Worm (Caenorhabditis elegans) whole organism, late embryonic: ENCODE results near the gene let-268.
A peak's percentile ranks its signal among the peaks of the same experiment; 100 is the strongest.

Experiments used
- C08G9.2 ChIP-seq: sonication (generic microtip); optimal IDR thresholded peaks from 2 replicates; lab custom pipeline; 2016; ENCODE audit warnings: mild to moderate bottlenecking, missing genetic modification characterization, moderate library complexity, missing compliant biosample characterization
- C38D4.7 ChIP-seq: fragments of 200-800 bp; sonication (Bioruptor generic); optimal IDR thresholded peaks from 2 replicates; lab custom pipeline; 2018; ENCODE audit warnings: mild to moderate bottlenecking, missing genetic modification characterization, moderate library complexity, missing compliant biosample characterization
- K09A11.1 ChIP-seq: sonication (generic microtip); optimal IDR thresholded peaks from 2 replicates; lab custom pipeline; 2017; ENCODE audit warnings: antibody characterized with exemption, mild to moderate bottlenecking, missing genetic modification characterization, missing compliant biosample characterization; ENCODE audit not compliant: insufficient read depth
- ahr-1 ChIP-seq: sonication (generic microtip); optimal IDR thresholded peaks from 2 replicates; lab custom pipeline; 2016; ENCODE audit warnings: missing genetic modification characterization, missing compliant biosample characterization
- ceh-18 ChIP-seq: sonication (generic microtip); optimal IDR thresholded peaks from 2 replicates; lab custom pipeline; 2016; ENCODE audit warnings: missing genetic modification characterization, missing compliant biosample characterization
- ceh-19 ChIP-seq: fragments of 200-800 bp; sonication (Bioruptor generic); optimal IDR thresholded peaks from 2 replicates; lab custom pipeline; 2018; ENCODE audit warnings: mild to moderate bottlenecking, missing genetic modification characterization, missing compliant biosample characterization
- ceh-2 ChIP-seq: sonication (generic microtip); optimal IDR thresholded peaks from 2 replicates; lab custom pipeline; 2016; ENCODE audit warnings: missing genotype, missing genetic modification characterization, missing compliant biosample characterization
- ceh-34 ChIP-seq: sonication (generic microtip); optimal IDR thresholded peaks from 2 replicates; lab custom pipeline; 2016; ENCODE audit warnings: mild to moderate bottlenecking, missing genetic modification characterization, missing compliant biosample characterization
- ceh-6 ChIP-seq: fragments of 200-800 bp; sonication (Bioruptor generic); optimal IDR thresholded peaks from 2 replicates; lab custom pipeline; 2018; ENCODE audit warnings: mild to moderate bottlenecking, missing genetic modification characterization, missing compliant biosample characterization
- che-1 ChIP-seq: sonication (generic microtip); optimal IDR thresholded peaks from 2 replicates; lab custom pipeline; 2016; ENCODE audit warnings: mild to moderate bottlenecking, missing genetic modification characterization, missing compliant biosample characterization
- ets-4 ChIP-seq: sonication (generic microtip); optimal IDR thresholded peaks from 2 replicates; lab custom pipeline; 2016; ENCODE audit warnings: missing genetic modification characterization, missing compliant biosample characterization
- fkh-6 ChIP-seq: sonication (generic microtip); optimal IDR thresholded peaks from 2 replicates; lab custom pipeline; 2016; ENCODE audit warnings: missing genetic modification characterization, missing compliant biosample characterization
- hlh-30 ChIP-seq: sonication (generic microtip); optimal IDR thresholded peaks from 2 replicates; lab custom pipeline; 2017; ENCODE audit warnings: antibody characterized with exemption, missing genetic modification characterization, missing compliant biosample characterization; ENCODE audit not compliant: insufficient read depth
- hlh-6 ChIP-seq: sonication (generic microtip); optimal IDR thresholded peaks from 2 replicates; lab custom pipeline; 2016; ENCODE audit warnings: missing genotype, missing genetic modification characterization, missing compliant biosample characterization
- hlh-8 ChIP-seq: sonication (generic microtip); optimal IDR thresholded peaks from 2 replicates; lab custom pipeline; 2016; ENCODE audit warnings: missing genotype, missing genetic modification characterization, missing compliant biosample characterization
- lim-6 ChIP-seq: sonication (generic microtip); optimal IDR thresholded peaks from 2 replicates; lab custom pipeline; 2016; ENCODE audit warnings: missing genetic modification characterization, missing compliant biosample characterization
- lin-11 ChIP-seq: fragments of 200-800 bp; sonication (Bioruptor generic); optimal IDR thresholded peaks from 2 replicates; lab custom pipeline; 2018; ENCODE audit warnings: mild to moderate bottlenecking, missing genetic modification characterization, missing compliant biosample characterization
- madf-2 ChIP-seq: sonication (generic microtip); optimal IDR thresholded peaks from 2 replicates; lab custom pipeline; 2017; ENCODE audit warnings: missing genetic modification characterization, missing compliant biosample characterization
- nfya-1 ChIP-seq: sonication (generic microtip); optimal IDR thresholded peaks from 2 replicates; lab custom pipeline; 2017; ENCODE audit warnings: missing genetic modification characterization, mild to moderate bottlenecking, missing compliant biosample characterization, antibody characterized with exemption, moderate library complexity
- nhr-11 ChIP-seq: fragments of 150-350 bp; optimal IDR thresholded peaks from 2 replicates; lab custom pipeline; 2014; ENCODE audit warnings: missing biosample characterization, missing genetic modification characterization
- pag-3 ChIP-seq: sonication (generic microtip); optimal IDR thresholded peaks from 2 replicates; lab custom pipeline; 2016; ENCODE audit warnings: missing compliant biosample characterization, missing genetic modification characterization, borderline replicate concordance
- pat-9 ChIP-seq: fragments of 200-800 bp; sonication (Bioruptor generic); optimal IDR thresholded peaks from 2 replicates; lab custom pipeline; 2018; ENCODE audit warnings: mild to moderate bottlenecking, missing genetic modification characterization, moderate library complexity, missing compliant biosample characterization
- pax-1 ChIP-seq: fragments of 150-350 bp; optimal IDR thresholded peaks from 2 replicates; lab custom pipeline; 2014; ENCODE audit warnings: missing biosample characterization, missing genetic modification characterization
- pros-1 ChIP-seq: fragments of 150-350 bp; optimal IDR thresholded peaks from 2 replicates; lab custom pipeline; 2014; ENCODE audit warnings: missing biosample characterization, missing genetic modification reagents, missing genetic modification characterization
- rnt-1 ChIP-seq: sonication (generic microtip); optimal IDR thresholded peaks from 2 replicates; lab custom pipeline; 2016; ENCODE audit warnings: missing genetic modification characterization, missing compliant biosample characterization
- sdc-2 ChIP-seq: sonication (generic microtip); optimal IDR thresholded peaks from 2 replicates; lab custom pipeline; 2016; ENCODE audit warnings: missing genotype, missing genetic modification characterization, missing compliant biosample characterization
- sox-2 ChIP-seq: fragments of 200-800 bp; sonication (Bioruptor generic); IDR thresholded peaks from 2 replicates; pipeline ENCODE4 v1.3.6; 2022; ENCODE audit warnings: missing genetic modification reagents, missing genetic modification characterization, missing compliant biosample characterization
- sox-4 ChIP-seq: sonication (generic microtip); optimal IDR thresholded peaks from 2 replicates; lab custom pipeline; 2017; ENCODE audit warnings: mild to moderate bottlenecking, missing genetic modification characterization, inconsistent platforms, missing compliant biosample characterization
- syd-9 ChIP-seq: sonication (generic microtip); optimal IDR thresholded peaks from 2 replicates; lab custom pipeline; 2016; ENCODE audit warnings: mild to moderate bottlenecking, missing genetic modification characterization, moderate library complexity, missing compliant biosample characterization
- tbx-2 ChIP-seq: sonication (generic microtip); optimal IDR thresholded peaks from 2 replicates; lab custom pipeline; 2016; ENCODE audit warnings: missing genetic modification characterization, missing compliant biosample characterization
- ttx-3 ChIP-seq: sonication (generic microtip); optimal IDR thresholded peaks from 2 replicates; lab custom pipeline; 2016; ENCODE audit warnings: missing genetic modification reagents, missing genetic modification characterization, missing compliant biosample characterization
- unc-42 ChIP-seq: sonication (generic microtip); optimal IDR thresholded peaks from 2 replicates; lab custom pipeline; 2016; ENCODE audit warnings: missing genotype, missing genetic modification characterization, missing compliant biosample characterization
- zip-5 ChIP-seq: sonication (generic microtip); optimal IDR thresholded peaks from 2 replicates; lab custom pipeline; 2016; ENCODE audit warnings: missing genetic modification characterization, missing compliant biosample characterization

The let-268 gene

DNA sequence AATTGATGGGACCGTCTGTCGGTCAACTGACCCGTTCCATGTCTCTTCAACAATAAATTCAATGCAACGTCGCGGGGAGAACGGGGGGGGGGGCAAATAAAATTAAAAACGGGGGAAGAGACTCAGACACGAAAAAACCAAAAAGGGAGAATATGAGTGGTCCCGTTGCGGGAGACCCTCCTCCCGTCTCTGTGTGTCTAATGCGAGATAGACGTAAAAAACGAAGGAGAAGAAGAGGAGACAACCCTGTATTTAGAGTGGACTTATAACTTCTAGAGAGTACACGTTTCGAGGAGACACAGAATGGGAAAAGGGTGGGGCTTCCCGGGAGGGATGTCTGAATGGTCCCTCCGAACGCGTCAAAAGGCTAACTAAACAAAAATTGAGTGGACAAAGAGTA lies 25.7 kb upstream of the let-268 start:
- TF ChIP-seq K09A11.1 = no peak
- peak; percentile 4 for TF ChIP-seq tbx-2
- no peak for TF ChIP-seq pat-9 (tag; lab: Kevin White, UChicago)
- TF ChIP-seq zip-5 (tag; lab: Kevin White, UChicago) = no peak
- peak; percentile 42 for TF ChIP-seq ceh-6 (GFP tag; lab: Kevin White, UChicago)
- TF ChIP-seq ceh-19 (GFP tag; lab: Kevin White, UChicago) = no peak
- no peak for TF ChIP-seq ttx-3 (tag; lab: Kevin White, UChicago)
- peak; percentile 11 for TF ChIP-seq nfya-1 (tag; lab: Kevin White, UChicago)

DNA sequence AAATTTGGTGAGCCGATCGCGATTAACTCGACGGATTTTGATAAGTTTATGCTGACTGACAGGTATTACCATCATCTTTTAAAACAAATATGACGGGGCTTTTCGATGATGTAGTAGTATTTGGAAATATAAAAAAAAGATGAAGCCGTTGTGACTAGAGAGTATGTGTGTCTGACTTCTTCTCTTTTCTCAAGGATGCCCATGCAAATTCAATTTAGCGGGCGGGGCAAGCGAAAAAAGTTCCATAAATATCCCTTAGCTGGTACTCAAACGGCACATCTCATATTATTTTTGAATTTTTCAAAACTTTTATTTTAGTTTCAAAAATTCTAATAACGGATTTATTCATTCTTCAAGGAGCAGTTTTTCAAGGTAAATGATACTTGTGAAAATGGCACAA lies 20.7 kb upstream of the let-268 start, which contains the start of gene stg-1:
TSS of gene stg-1 (minus strand) at position 153 of the 400 bp plus-strand sequence.
- TF ChIP-seq unc-42 (tag; lab: Kevin White, UChicago) = peak; percentile 85
- no peak for TF ChIP-seq rnt-1 (tag; lab: Kevin White, UChicago)

DNA sequence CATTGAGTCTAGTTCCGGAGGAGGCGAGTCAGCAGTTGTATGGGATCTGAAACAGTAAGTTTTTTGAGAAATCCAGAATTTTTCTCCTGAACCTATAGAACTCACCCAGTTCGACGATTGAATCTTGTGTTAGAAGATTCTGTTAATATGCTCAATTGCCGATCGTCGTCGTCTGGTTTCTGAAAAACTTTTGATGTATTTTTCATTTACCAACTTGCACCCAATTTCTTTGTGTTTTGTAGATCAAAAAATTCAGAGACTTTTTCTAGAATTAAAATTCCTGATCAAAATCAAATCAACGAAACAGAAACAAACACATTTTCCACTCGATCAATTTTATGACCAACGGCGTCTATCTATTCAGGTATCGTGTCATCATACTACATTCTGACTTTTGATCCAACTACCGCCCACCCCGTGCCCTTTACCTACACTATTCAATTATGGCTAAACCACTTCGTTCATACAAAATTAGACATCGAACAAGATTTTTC lies 16.8 kb upstream of the let-268 start, which contains the start of gene C18D1.2:
TSS of gene C18D1.2 (plus strand) at position 444 of the 494 bp plus-strand sequence.
- TF ChIP-seq C38D4.7 (GFP tag; lab: Kevin White, UChicago) = no peak
- TF ChIP-seq hlh-8 (tag; lab: Kevin White, UChicago) = no peak
- no peak for TF ChIP-seq che-1 (tag; lab: Kevin White, UChicago)
- TF ChIP-seq hlh-30 (tag; lab: Kevin White, UChicago) = no peak
- no peak for TF ChIP-seq madf-2
- no peak for TF ChIP-seq nhr-11
- no peak for TF ChIP-seq sdc-2 (tag; lab: Kevin White, UChicago)
- TF ChIP-seq fkh-6 (tag; lab: Kevin White, UChicago) = no peak
- no peak for TF ChIP-seq hlh-6 (tag; lab: Kevin White, UChicago)
- TF ChIP-seq sox-2 = no peak

DNA sequence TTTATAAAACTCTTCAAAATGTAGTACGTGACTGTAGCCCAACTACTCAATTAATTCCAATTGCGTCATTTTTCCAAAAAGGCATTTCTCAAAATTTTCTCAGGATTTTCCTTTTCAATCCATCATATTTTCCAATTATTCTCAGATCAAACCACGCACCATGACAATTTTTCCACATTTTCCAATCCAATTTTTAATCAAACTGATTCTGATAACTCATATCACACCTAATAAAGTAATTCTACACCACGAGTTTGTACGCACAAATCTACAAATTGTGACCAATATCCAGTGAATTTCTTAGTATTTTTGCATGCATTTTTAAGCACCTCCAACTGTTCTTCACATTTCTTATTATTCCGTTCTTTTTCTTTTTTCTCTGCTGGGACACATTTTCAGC lies 11.7 kb upstream of the let-268 start:
- TF ChIP-seq sox-2 (no peak), pag-3 (tag; lab: Kevin White, UChicago) (no peak), pros-1 (tag; lab: Kevin White, UChicago) (no peak), hlh-30 (tag; lab: Kevin White, UChicago) (no peak), sdc-2 (tag; lab: Kevin White, UChicago) (no peak), ceh-2 (tag; lab: Kevin White, UChicago) (no peak), C08G9.2 (tag; lab: Kevin White, UChicago) (no peak)
- TF ChIP-seq, all 69 proteins: peak for 0

DNA sequence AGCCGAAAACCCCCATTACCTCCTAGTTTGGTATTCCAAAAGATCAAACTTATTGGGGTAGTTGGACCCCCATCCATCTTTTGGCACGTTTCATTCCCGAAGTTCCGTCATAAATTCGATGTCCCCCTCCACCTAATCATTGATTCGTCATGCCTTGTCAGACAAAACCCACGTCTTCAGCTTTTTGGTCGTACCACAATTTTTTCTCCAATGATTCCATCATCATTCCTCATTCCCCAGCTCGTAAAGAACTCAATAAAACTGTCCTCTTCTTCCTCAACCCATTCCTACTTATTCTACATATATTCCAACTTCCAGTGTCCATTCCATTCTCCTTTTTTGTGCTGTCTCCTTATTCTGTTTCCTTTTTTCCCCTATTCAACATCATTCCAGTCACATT lies 8.8 kb upstream of the let-268 start, which contains the start of gene flp-4:
TSS of gene flp-4 (plus strand) at position 301 of the 400 bp plus-strand sequence.
- TF ChIP-seq ceh-34 (tag; lab: Kevin White, UChicago) (no peak), ets-4 (tag; lab: Kevin White, UChicago) (no peak), hlh-30 (tag; lab: Kevin White, UChicago) (no peak), zip-5 (tag; lab: Kevin White, UChicago) (no peak)

DNA sequence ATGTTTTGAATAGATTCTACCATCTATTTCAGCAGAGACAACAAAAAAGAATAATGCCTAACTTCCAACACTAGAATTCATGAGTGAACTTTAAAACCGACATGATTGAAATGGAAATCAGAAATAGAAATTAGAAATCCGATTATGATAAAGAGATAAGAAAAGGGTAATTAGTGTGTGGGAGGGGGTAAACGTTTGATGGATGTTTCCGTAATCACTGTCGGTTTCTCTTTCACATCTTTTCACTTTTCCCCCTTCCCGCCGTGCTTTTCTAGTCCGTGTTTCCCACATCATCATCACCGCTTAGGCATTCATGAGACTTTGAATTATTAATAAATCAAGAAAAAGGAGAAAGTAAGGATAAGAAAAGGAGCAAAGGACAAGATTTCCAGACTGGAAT lies 5.9 kb upstream of the let-268 start:
- no peak for TF ChIP-seq ceh-18 (tag; lab: Kevin White, UChicago)
- no peak for TF ChIP-seq lin-11 (tag; lab: Kevin White, UChicago)
- no peak for TF ChIP-seq ceh-6 (GFP tag; lab: Kevin White, UChicago)
- TF ChIP-seq syd-9 (tag; lab: Kevin White, UChicago) = no peak
- TF ChIP-seq pag-3 (tag; lab: Kevin White, UChicago) = no peak
- TF ChIP-seq che-1 (tag; lab: Kevin White, UChicago) = no peak
- no peak for TF ChIP-seq lim-6
- no peak for TF ChIP-seq K09A11.1
- TF ChIP-seq ahr-1 (tag; lab: Kevin White, UChicago) = no peak
- TF ChIP-seq sox-4 = no peak
- no peak for TF ChIP-seq pax-1 (tag; lab: Kevin White, UChicago)
- TF ChIP-seq sox-2 = no peak
